Worm (Caenorhabditis elegans): ENCODE results near the gene col-135.

- TF ChIP-seq zip-8 (tag; optimal IDR thresholded peaks at IDR 0.05) = no peak
- TF ChIP-seq elt-3 (tag; optimal IDR thresholded peaks at IDR 0.05) = no peak
- no peak for TF ChIP-seq pha-4 (tag; optimal IDR thresholded peaks at IDR 0.05)
- no peak for TF ChIP-seq lsy-2 (tag; optimal IDR thresholded peaks at IDR 0.05)
- TF ChIP-seq unc-39 (tag; optimal IDR thresholded peaks at IDR 0.05) = no peak
- no peak for TF ChIP-seq nhr-28 (tag; optimal IDR thresholded peaks at IDR 0.05)
- TF ChIP-seq ztf-11 (tag; optimal IDR thresholded peaks at IDR 0.05) = no peak
- no peak for TF ChIP-seq nhr-237 (tag; optimal IDR thresholded peaks at IDR 0.05)
- TF ChIP-seq sptf-1 (tag; optimal IDR thresholded peaks at IDR 0.05) = no peak
These were observed 28.3 kb downstream of the col-135 start, which contains the start of gene srt-44 for ce11 chrIV:15103224-15103679.

All from whole organism, mixed stage, embryonic.